Worm (Caenorhabditis elegans) whole organism, L1 larva: Measurements from ENCODE around the gene K07E3.9.
"Not testable (repeated sequence)": the region's sequence is repeated elsewhere in the genome, so short reads cannot be mapped to it uniquely, and the experiment has no call there.

ENCODE experiments used
- blmp-1 ChIP-seq: fragments of 150-350 bp; optimal IDR thresholded peaks from 2 replicates; lab custom pipeline; 2014; ENCODE audit warnings: missing biosample characterization, missing genetic modification characterization
- elt-2 ChIP-seq: sonication (generic microtip); optimal IDR thresholded peaks from 2 replicates; lab custom pipeline; 2016; ENCODE audit warnings: missing genetic modification characterization, mild to moderate bottlenecking, inconsistent platforms, missing compliant biosample characterization, missing genetic modification reagents
- elt-3 ChIP-seq, 6 experiments: fragments of 150-350 bp in 1 of 6; sonication (generic microtip); optimal IDR thresholded peaks; 2 replicates each; lab custom pipeline; 2017 to 2018; ENCODE audit warnings: missing biosample characterization in 6 of 6, missing genetic modification characterization in 6 of 6, inconsistent platforms in 1 of 6
- ets-5 ChIP-seq: fragments of 200-800 bp; sonication (Bioruptor generic); IDR thresholded peaks from 2 replicates; pipeline ENCODE4 v1.3.6; 2022; ENCODE audit warnings: missing genetic modification characterization, missing compliant biosample characterization
- fos-1 ChIP-seq: fragments of 150-350 bp; optimal IDR thresholded peaks from 2 replicates; lab custom pipeline; 2014; ENCODE audit warnings: missing biosample characterization, missing genetic modification characterization
- irx-1 ChIP-seq: sonication (generic microtip); optimal IDR thresholded peaks from 2 replicates; lab custom pipeline; 2016; ENCODE audit warnings: missing genetic modification characterization, missing compliant biosample characterization
- lin-39 ChIP-seq: fragments of 150-350 bp; optimal IDR thresholded peaks from 2 replicates; lab custom pipeline; 2014; ENCODE audit warnings: missing biosample characterization, missing genetic modification reagents, missing genetic modification characterization
- nhr-28 ChIP-seq: fragments of 150-350 bp; optimal IDR thresholded peaks from 2 replicates; lab custom pipeline; 2014; ENCODE audit warnings: missing biosample characterization, missing genetic modification characterization
- pqm-1 ChIP-seq: sonication (generic microtip); optimal IDR thresholded peaks from 3 replicates; lab custom pipeline; 2017; ENCODE audit warnings: missing biosample characterization, missing genetic modification characterization

DNA sequence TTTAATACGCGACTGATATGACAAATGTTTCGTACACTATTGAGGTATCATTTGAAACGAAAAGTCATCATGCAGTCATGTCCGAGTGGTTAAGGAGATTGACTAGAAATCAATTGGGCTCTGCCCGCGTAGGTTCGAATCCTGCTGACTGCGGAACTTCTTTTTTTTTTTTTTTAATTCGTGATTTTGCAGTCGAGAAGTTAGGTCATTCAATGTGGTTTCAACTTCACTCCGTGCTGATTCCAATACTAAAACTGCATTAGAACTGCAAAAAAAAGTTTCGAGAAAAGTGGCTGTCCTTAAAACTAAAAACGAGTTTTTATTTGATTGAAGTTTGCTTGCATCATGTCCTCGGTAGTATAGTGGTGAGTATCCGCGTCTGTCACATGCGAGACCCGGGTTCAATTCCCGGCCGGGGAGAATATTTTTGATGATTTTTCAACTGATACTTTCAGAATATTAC lies 46.4 kb downstream of the K07E3.9 start:
- not testable (repeated sequence) for TF ChIP-seq blmp-1 (tag; lab: Kevin White, UChicago); ets-5; fos-1; pqm-1 (tag; lab: Kevin White, UChicago); lin-39 (tag; lab: Kevin White, UChicago); irx-1 (tag; lab: Kevin White, UChicago); elt-2 (tag; lab: Kevin White, UChicago); elt-3 (tag; optimal IDR thresholded peaks at IDR 0.05; lab: Kevin White, UChicago); nhr-28 (tag; lab: Kevin White, UChicago)
